Fruit fly (Drosophila melanogaster): ENCODE results near the gene RanBP3.
A peak's percentile ranks its signal among the peaks of the same experiment; 100 is the strongest.

The RanBP3 gene

DNA sequence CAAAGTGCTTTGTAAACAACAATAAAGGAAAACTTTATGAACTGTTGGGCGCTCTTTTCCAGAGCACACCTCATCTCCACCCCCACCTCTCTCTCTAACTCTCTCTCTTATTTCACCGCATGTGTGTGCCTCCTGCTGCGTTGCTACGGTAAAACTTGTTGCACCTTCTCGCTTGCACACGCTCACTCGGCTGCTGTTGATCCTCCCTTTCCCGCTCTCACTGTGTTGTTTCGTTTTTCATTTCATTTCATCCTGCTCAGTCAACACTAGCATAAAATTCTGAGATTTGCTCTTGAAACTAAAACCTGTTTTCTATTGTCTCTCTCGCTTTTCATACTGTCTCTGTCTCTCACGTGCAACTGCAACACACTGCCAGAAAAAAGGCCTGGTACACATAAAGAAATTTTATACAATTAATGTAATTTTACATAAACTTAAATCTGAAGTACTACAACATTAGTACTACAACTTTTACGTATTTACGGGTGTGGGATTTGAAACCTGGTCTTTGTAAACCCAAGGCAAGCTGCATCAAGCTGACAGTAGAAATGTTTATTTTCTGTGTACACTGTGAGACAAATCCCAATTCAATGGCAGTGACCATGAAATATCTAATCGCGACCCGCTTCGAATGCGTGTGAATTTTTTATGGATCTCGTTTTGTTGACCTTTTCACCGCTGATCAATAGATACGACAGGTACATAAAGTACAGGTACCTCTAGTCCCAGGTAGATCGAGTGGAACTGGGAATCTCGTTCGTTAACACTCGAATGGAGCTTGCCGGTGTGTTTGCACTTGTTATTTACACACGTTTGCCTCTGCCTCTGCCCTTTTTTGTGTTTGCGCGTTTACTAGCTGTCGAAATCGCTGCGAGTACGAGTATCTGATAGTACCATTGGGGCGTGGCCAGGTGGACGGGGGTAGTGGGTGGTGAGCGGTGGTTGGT is 30.1 kb upstream of the RanBP3 start (continued):
- TF ChIP-seq unpg (GFP tag; optimal IDR thresholded peaks at IDR 0.05), result peak; percentile 93
- TF ChIP-seq Bdp1 (GFP tag; optimal IDR thresholded peaks at IDR 0.05), result peak; percentile 72
- peak; percentile 76 for TF ChIP-seq CG6272 (GFP tag; IDR thresholded peaks at IDR 0.05)
- TF ChIP-seq exex (tag; optimal IDR thresholded peaks at IDR 0.05), result peak; percentile 96
- TF ChIP-seq Tbp (GFP tag; optimal IDR thresholded peaks at IDR 0.05), result no peak
- peak; percentile 75 for TF ChIP-seq CG11398 (GFP tag; optimal IDR thresholded peaks at IDR 0.05)
- TF ChIP-seq CG12104 (GFP tag; optimal IDR thresholded peaks at IDR 0.05), result peak; percentile 70
- peak; percentile 65 for TF ChIP-seq CG6654 (GFP tag; optimal IDR thresholded peaks at IDR 0.05)
- no peak for TF ChIP-seq Taf1 (GFP tag; IDR thresholded peaks at IDR 0.05)
- TF ChIP-seq ind (GFP tag; optimal IDR thresholded peaks at IDR 0.05), result peak; percentile 80
- peak; percentile 49; the same call in 2 of the 3 replicates for TF ChIP-seq B-H1 (GFP tag; IDR thresholded peaks at IDR 0.05)
- TF ChIP-seq YL-1 (GFP tag; optimal IDR thresholded peaks at IDR 0.05), result peak; percentile 39
- TF ChIP-seq CG12659 (GFP tag; optimal IDR thresholded peaks at IDR 0.05), result peak; percentile 75
- TF ChIP-seq CG15269 (tag; optimal IDR thresholded peaks at IDR 0.05), result peak; percentile 69
- TF ChIP-seq zfh1 (GFP tag; IDR thresholded peaks at IDR 0.05), result peak; percentile 95
- no peak for TF ChIP-seq pita (GFP tag; optimal IDR thresholded peaks at IDR 0.05)
- peak; percentile 77 for TF ChIP-seq tap (tag; optimal IDR thresholded peaks at IDR 0.05)
- TF ChIP-seq Aef1 (GFP tag; IDR thresholded peaks at IDR 0.05), result peak; percentile 32; the same call in 1 of the 3 replicates
- TF ChIP-seq CG15011 (GFP tag; optimal IDR thresholded peaks at IDR 0.05), result peak; percentile 70
- no peak for TF ChIP-seq h (optimal IDR thresholded peaks at IDR 0.05)
- TF ChIP-seq wor (GFP tag; IDR thresholded peaks at IDR 0.05), result peak; percentile 73
- peak; percentile 12 for TF ChIP-seq sima (GFP tag; optimal IDR thresholded peaks at IDR 0.05)
- TF ChIP-seq pb (GFP tag; optimal IDR thresholded peaks at IDR 0.05), result peak; percentile 76
- peak; percentile 87 for TF ChIP-seq CG18476 (GFP tag; optimal IDR thresholded peaks at IDR 0.05)
- peak; percentile 91 for TF ChIP-seq D19A (tag; optimal IDR thresholded peaks at IDR 0.05)
- TF ChIP-seq CG11093 (GFP tag; IDR thresholded peaks at IDR 0.05), result peak; percentile 84
- peak; percentile 93 for TF ChIP-seq ac (GFP tag; optimal IDR thresholded peaks at IDR 0.05)
- peak; percentile 94 for TF ChIP-seq vvl (GFP tag; IDR thresholded peaks at IDR 0.05)
- peak; percentile 90 for TF ChIP-seq pum (GFP tag; optimal IDR thresholded peaks at IDR 0.05)
- peak; percentile 50 for TF ChIP-seq CG9215 (GFP tag; IDR thresholded peaks at IDR 0.05)
- peak; percentile 83 for TF ChIP-seq wek (GFP tag; optimal IDR thresholded peaks at IDR 0.05)
- TF ChIP-seq CG7745 (tag; optimal IDR thresholded peaks at IDR 0.05), result peak; percentile 62
- peak; percentile 29 for TF ChIP-seq MESR4 (GFP tag; optimal IDR thresholded peaks at IDR 0.05)
- no peak for TF ChIP-seq hbn (GFP tag; IDR thresholded peaks at IDR 0.05; ENCODE audit: partially characterized antibody)
- TF ChIP-seq CG8765 (GFP tag; IDR thresholded peaks at IDR 0.05), result peak; percentile 86
- TF ChIP-seq CG7987 (GFP tag; optimal IDR thresholded peaks at IDR 0.05), result peak; percentile 88
- no peak for TF ChIP-seq C15 (GFP tag; IDR thresholded peaks at IDR 0.05)
- peak; percentile 79 for TF ChIP-seq CG3838 (GFP tag; optimal IDR thresholded peaks at IDR 0.05)
- TF ChIP-seq Mes4 (GFP tag; optimal IDR thresholded peaks at IDR 0.05), result peak; percentile 84
- TF ChIP-seq shn (GFP tag; optimal IDR thresholded peaks at IDR 0.05), result peak; percentile 54
- TF ChIP-seq ham (GFP tag; IDR thresholded peaks at IDR 0.05), result no peak
- TF ChIP-seq CG8388 (GFP tag; optimal IDR thresholded peaks at IDR 0.05), result peak; percentile 97
- peak; percentile 30 for TF ChIP-seq CG32532 (GFP tag; IDR thresholded peaks at IDR 0.05)
- TF ChIP-seq ken (GFP tag; IDR thresholded peaks at IDR 0.05), result peak; percentile 84; the same call in 2 of the 3 replicates
- TF ChIP-seq CG3995 (GFP tag; optimal IDR thresholded peaks at IDR 0.05), result peak; percentile 15
- TF ChIP-seq CG12744 (GFP tag; optimal IDR thresholded peaks at IDR 0.05), result peak; percentile 44
- no peak for TF ChIP-seq Dll (GFP tag; IDR thresholded peaks at IDR 0.05; ENCODE audit: partially characterized antibody)
- peak; percentile 66; the same call in 1 of the 2 replicates for TF ChIP-seq CG32767 (GFP tag; IDR thresholded peaks at IDR 0.05)
- TF ChIP-seq Poxn (GFP tag; IDR thresholded peaks at IDR 0.05), result no peak
- peak; percentile 86 for TF ChIP-seq NC2β (GFP tag; optimal IDR thresholded peaks at IDR 0.05)
